Worm (Caenorhabditis elegans) whole organism, young adult: Measurements from ENCODE around the gene C14H10.3.

Source experiments
- B0019.2 ChIP-seq: fragments of 200-800 bp; sonication (Bioruptor generic); conservative IDR thresholded peaks from 2 replicates; pipeline ENCODE4 v1.3.6; 2022; ENCODE audit warnings: missing genetic modification reagents, missing genetic modification characterization, missing compliant biosample characterization
- B0035.1 ChIP-seq: sonication (generic microtip); optimal IDR thresholded peaks from 2 replicates; lab custom pipeline; 2016; ENCODE audit warnings: missing genetic modification characterization, mild to moderate bottlenecking, missing compliant biosample characterization, missing genotype, missing genetic modification reagents
- B0261.1 ChIP-seq: sonication (generic microtip); optimal IDR thresholded peaks from 2 replicates; lab custom pipeline; 2016; ENCODE audit warnings: mild to moderate bottlenecking, missing genetic modification characterization, moderate library complexity, missing compliant biosample characterization
- F10E7.11 ChIP-seq: sonication (generic microtip); optimal IDR thresholded peaks from 2 replicates; lab custom pipeline; 2017; ENCODE audit warnings: mild to moderate bottlenecking, missing genetic modification characterization, moderate library complexity, missing compliant biosample characterization
- F33H1.4 ChIP-seq: fragments of 200-800 bp; sonication (Bioruptor generic); IDR thresholded peaks from 2 replicates; pipeline ENCODE4 v1.3.6; 2022; ENCODE audit warnings: missing genetic modification reagents, missing genetic modification characterization, missing compliant biosample characterization
- F37B4.10 ChIP-seq: fragments of 200-800 bp; sonication (Bioruptor generic); IDR thresholded peaks from 2 replicates; pipeline ENCODE4 v1.3.6; 2022; ENCODE audit warnings: missing genetic modification characterization, missing compliant biosample characterization
- F39B2.1 ChIP-seq: fragments of 200-800 bp; sonication (Bioruptor generic); IDR thresholded peaks from 2 replicates; pipeline ENCODE4 v1.3.6; 2022; ENCODE audit warnings: missing genetic modification reagents, missing genetic modification characterization, missing compliant biosample characterization
- F52B5.7 ChIP-seq: sonication (generic microtip); optimal IDR thresholded peaks from 2 replicates; lab custom pipeline; 2016; ENCODE audit warnings: mild to moderate bottlenecking, missing genetic modification characterization, missing compliant biosample characterization
- Y53G8AR.9 ChIP-seq: fragments of 200-800 bp; sonication (Bioruptor generic); conservative IDR thresholded peaks from 2 replicates; pipeline ENCODE4 v1.3.6; 2022; ENCODE audit warnings: missing genetic modification reagents, missing genetic modification characterization, missing compliant biosample characterization
- aptf-2 ChIP-seq: fragments of 200-800 bp; sonication (Bioruptor generic); conservative IDR thresholded peaks from 2 replicates; pipeline ENCODE4 v1.3.6; 2022; ENCODE audit warnings: missing genetic modification reagents, missing genetic modification characterization, missing compliant biosample characterization
- aptf-3 ChIP-seq: fragments of 200-800 bp; sonication (Bioruptor generic); IDR thresholded peaks from 2 replicates; pipeline ENCODE4 v1.3.6; 2022; ENCODE audit warnings: missing genetic modification characterization, missing compliant biosample characterization
- cebp-1 ChIP-seq, 2 experiments: fragments of 200-800 bp in 1 of 2; sonication (Bioruptor generic) in 1 of 2; sonication (generic microtip) in 1 of 2; IDR thresholded peaks in 1 of 2; optimal IDR thresholded peaks in 1 of 2; 2 replicates each; pipeline versions ENCODE4 v1.3.6 to Lab custom; 2017 to 2022; ENCODE audit warnings: missing compliant biosample characterization in 2 of 2, missing genetic modification characterization in 2 of 2, mild to moderate bottlenecking in 1 of 2, missing genetic modification reagents in 1 of 2, moderate library complexity in 1 of 2
- ceh-58 ChIP-seq: fragments of 200-800 bp; sonication (Bioruptor generic); IDR thresholded peaks from 2 replicates; pipeline ENCODE4 v1.3.6; 2022; ENCODE audit warnings: missing genetic modification characterization, missing compliant biosample characterization
- chd-7 ChIP-seq: sonication (generic microtip); optimal IDR thresholded peaks from 2 replicates; lab custom pipeline; 2016; ENCODE audit warnings: mild to moderate bottlenecking, missing genetic modification characterization, moderate library complexity, missing compliant biosample characterization
- dox-1 ChIP-seq: fragments of 200-800 bp; sonication (Bioruptor generic); IDR thresholded peaks from 2 replicates; pipeline ENCODE4 v1.3.6; 2022; ENCODE audit warnings: missing genetic modification reagents, missing genetic modification characterization, missing compliant biosample characterization
- dpff-1 ChIP-seq: sonication (generic microtip); optimal IDR thresholded peaks from 2 replicates; lab custom pipeline; 2017; ENCODE audit warnings: mild to moderate bottlenecking, missing genetic modification characterization, missing compliant biosample characterization
- efl-1 ChIP-seq: fragments of 150-350 bp; optimal IDR thresholded peaks from 2 replicates; lab custom pipeline; 2014; ENCODE audit warnings: missing biosample characterization, missing genetic modification reagents, missing genetic modification characterization
- egl-44 ChIP-seq: fragments of 200-800 bp; sonication (Bioruptor generic); IDR thresholded peaks from 2 replicates; pipeline ENCODE4 v1.3.6; 2022; ENCODE audit warnings: missing genetic modification reagents, missing genetic modification characterization, missing compliant biosample characterization
- ets-4 ChIP-seq: fragments of 200-800 bp; sonication (Bioruptor generic); optimal IDR thresholded peaks from 2 replicates; lab custom pipeline; 2018; ENCODE audit warnings: mild to moderate bottlenecking, missing genetic modification characterization, missing compliant biosample characterization
- him-1 ChIP-seq: sonication (generic microtip); optimal IDR thresholded peaks from 2 replicates; lab custom pipeline; 2016; ENCODE audit warnings: missing genotype, missing genetic modification reagents, missing genetic modification characterization, missing compliant biosample characterization
- hsf-1 ChIP-seq: fragments of 200-800 bp; sonication (Bioruptor generic); IDR thresholded peaks from 2 replicates; pipeline ENCODE4 v1.3.6; 2022; ENCODE audit warnings: missing genetic modification reagents, missing genetic modification characterization, missing compliant biosample characterization
- let-526 ChIP-seq: fragments of 200-800 bp; sonication (Bioruptor generic); IDR thresholded peaks from 2 replicates; pipeline ENCODE4 v1.3.6; 2022; ENCODE audit warnings: missing genetic modification reagents, missing genetic modification characterization, missing compliant biosample characterization
- lin-40 ChIP-seq: sonication (generic microtip); optimal IDR thresholded peaks from 2 replicates; lab custom pipeline; 2016; ENCODE audit warnings: missing genetic modification characterization, mild to moderate bottlenecking, missing compliant biosample characterization, missing genotype, missing genetic modification reagents
- lin-54 ChIP-seq: fragments of 200-800 bp; sonication (Bioruptor generic); optimal IDR thresholded peaks from 2 replicates; lab custom pipeline; 2018; ENCODE audit warnings: mild to moderate bottlenecking, missing genetic modification characterization, missing compliant biosample characterization
- lir-1 ChIP-seq: fragments of 200-800 bp; sonication (Bioruptor generic); conservative IDR thresholded peaks from 2 replicates; pipeline ENCODE4 v1.3.6; 2022; ENCODE audit warnings: missing genetic modification reagents, missing genetic modification characterization, missing compliant biosample characterization
- lsy-27 ChIP-seq: sonication (generic microtip); optimal IDR thresholded peaks from 2 replicates; lab custom pipeline; 2017; ENCODE audit warnings: missing genetic modification characterization, mild to moderate bottlenecking, missing compliant biosample characterization, antibody characterized with exemption, missing genotype, borderline replicate concordance; ENCODE audit not compliant: insufficient read depth
- nfyb-1 ChIP-seq: fragments of 200-800 bp; sonication (Bioruptor generic); IDR thresholded peaks from 2 replicates; pipeline ENCODE4 v1.3.6; 2022; ENCODE audit warnings: missing genetic modification reagents, missing genetic modification characterization, missing compliant biosample characterization
- nhr-120 ChIP-seq: fragments of 200-800 bp; sonication (Bioruptor generic); IDR thresholded peaks from 2 replicates; pipeline ENCODE4 v1.3.6; 2022; ENCODE audit warnings: missing genetic modification characterization, missing compliant biosample characterization
- pha-4 ChIP-seq: fragments of 150-350 bp; sonication (generic microtip); optimal IDR thresholded peaks from 2 replicates; lab custom pipeline; 2014; ENCODE audit warnings: missing biosample characterization, missing genetic modification reagents, missing genetic modification characterization
- snpc-3.4 ChIP-seq: sonication (generic microtip); optimal IDR thresholded peaks from 2 replicates; lab custom pipeline; 2017; ENCODE audit warnings: missing genetic modification characterization, mild to moderate bottlenecking, missing compliant biosample characterization, antibody characterized with exemption, moderate library complexity, missing genotype, missing genetic modification reagents
- somi-1 ChIP-seq: fragments of 200-800 bp; sonication (Bioruptor generic); optimal IDR thresholded peaks from 2 replicates; lab custom pipeline; 2018; ENCODE audit warnings: mild to moderate bottlenecking, missing genetic modification characterization, missing compliant biosample characterization
- sptf-2 ChIP-seq: fragments of 200-800 bp; sonication (Bioruptor generic); optimal IDR thresholded peaks from 2 replicates; lab custom pipeline; 2018; ENCODE audit warnings: mild to moderate bottlenecking, missing genetic modification characterization, missing compliant biosample characterization
- tbp1 ChIP-seq: fragments of 200-800 bp; sonication (Bioruptor generic); optimal IDR thresholded peaks from 2 replicates; lab custom pipeline; 2018; ENCODE audit warnings: mild to moderate bottlenecking, missing genetic modification characterization, missing compliant biosample characterization
- unc-62 ChIP-seq: fragments of 150-350 bp; optimal IDR thresholded peaks from 2 replicates; lab custom pipeline; 2014; ENCODE audit warnings: missing biosample characterization, missing genetic modification reagents, missing genetic modification characterization
- ztf-22 ChIP-seq: fragments of 200-800 bp; sonication (Bioruptor generic); optimal IDR thresholded peaks from 2 replicates; lab custom pipeline; 2018; ENCODE audit warnings: mild to moderate bottlenecking, missing genetic modification characterization, moderate library complexity, missing compliant biosample characterization

Gene C14H10.3

DNA sequence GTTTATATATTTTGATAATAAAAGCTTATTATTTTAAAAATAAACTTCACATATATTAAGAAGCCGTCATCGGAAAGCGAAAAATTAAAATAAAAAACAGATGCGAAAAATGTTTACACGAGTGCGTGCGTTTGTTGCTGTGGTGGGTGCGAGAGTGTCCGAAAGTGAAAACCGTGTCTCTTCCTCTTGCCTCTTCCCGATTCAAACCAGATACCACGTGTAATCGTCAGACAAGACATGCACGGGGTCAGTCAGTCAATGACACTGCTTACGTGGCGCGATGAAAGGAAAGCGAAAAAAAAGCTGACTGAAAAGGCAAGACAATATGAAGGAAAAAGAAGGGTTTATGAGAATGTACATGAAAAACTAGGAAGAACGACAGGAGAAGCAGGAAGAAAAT, 2.9 kb upstream of the C14H10.3 start:
- TF ChIP-seq lin-40 (tag; lab: Kevin White, UChicago) = peak; percentile 16
- no peak for TF ChIP-seq ztf-22
- TF ChIP-seq, all 124 proteins: peak for 1

DNA sequence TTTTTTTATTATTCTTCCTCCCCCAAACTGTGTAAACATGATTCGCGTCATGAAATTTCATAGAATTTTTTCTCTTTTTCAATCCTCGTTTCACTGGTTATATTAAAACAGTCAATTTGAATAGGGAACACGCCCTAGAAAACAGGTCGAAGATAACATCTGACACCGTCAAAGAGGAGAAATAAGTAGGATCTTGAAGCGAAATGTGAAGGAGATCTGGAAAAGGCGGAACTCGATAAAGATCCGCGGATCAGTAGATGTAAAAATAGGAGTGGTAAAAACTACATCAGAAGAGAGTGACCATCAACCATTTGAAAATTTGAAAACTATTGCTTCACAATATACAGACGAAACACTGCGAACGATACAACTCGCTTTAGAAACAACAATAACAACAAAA, 720 bp downstream of the C14H10.3 start:
- no peak for TF ChIP-seq let-526 (GFP tag; lab: Robert Waterston, UW)
- TF ChIP-seq F10E7.11 (tag; lab: Kevin White, UChicago) = no peak
- no peak for TF ChIP-seq him-1 (tag; lab: Kevin White, UChicago)
- TF ChIP-seq nhr-120 (GFP tag; lab: Robert Waterston, UW) = no peak
- no peak for TF ChIP-seq unc-62 (GFP tag; lab: Kevin White, UChicago)
- TF ChIP-seq snpc-3.4 (tag; lab: Kevin White, UChicago) = no peak
- no peak for TF ChIP-seq B0261.1 (tag; lab: Kevin White, UChicago)
- no peak for TF ChIP-seq F37B4.10 (GFP tag; lab: Robert Waterston, UW)
- no peak for TF ChIP-seq aptf-2 (GFP tag; lab: Robert Waterston, UW)
- TF ChIP-seq chd-7 (tag; lab: Kevin White, UChicago) = no peak
- no peak for TF ChIP-seq hsf-1 (GFP tag; lab: Robert Waterston, UW)
- TF ChIP-seq tbp1 (GFP tag; lab: Kevin White, UChicago) = no peak
- TF ChIP-seq somi-1 (GFP tag; lab: Kevin White, UChicago) = no peak
- no peak for TF ChIP-seq B0019.2 (GFP tag; lab: Robert Waterston, UW)
- TF ChIP-seq F33H1.4 = no peak
- no peak for TF ChIP-seq lin-54
- no peak for TF ChIP-seq sptf-2 (GFP tag; lab: Kevin White, UChicago)
- no peak for TF ChIP-seq cebp-1 (GFP tag; IDR thresholded peaks at IDR 0.05; lab: Robert Waterston, UW)
- TF ChIP-seq cebp-1 (tag; optimal IDR thresholded peaks at IDR 0.05; lab: Kevin White, UChicago) = no peak
- TF ChIP-seq lsy-27 (tag; lab: Kevin White, UChicago) = no peak
- TF ChIP-seq, all 124 proteins: peak for 0

- TF ChIP-seq pha-4 (tag; lab: Kevin White, UChicago) = no peak
- no peak for TF ChIP-seq aptf-3 (GFP tag; lab: Robert Waterston, UW)
- TF ChIP-seq cebp-1 (GFP tag; IDR thresholded peaks at IDR 0.05; lab: Robert Waterston, UW) = no peak
- TF ChIP-seq cebp-1 (tag; optimal IDR thresholded peaks at IDR 0.05; lab: Kevin White, UChicago) = no peak
- no peak for TF ChIP-seq lin-54
- TF ChIP-seq B0035.1 (tag; lab: Kevin White, UChicago) = no peak
- no peak for TF ChIP-seq ets-4 (GFP tag; lab: Kevin White, UChicago)
- TF ChIP-seq efl-1 (GFP tag; lab: Kevin White, UChicago) = no peak
- TF ChIP-seq him-1 (tag; lab: Kevin White, UChicago) = no peak
- no peak for TF ChIP-seq lir-1 (GFP tag; lab: Robert Waterston, UW)
- TF ChIP-seq F52B5.7 (tag; lab: Kevin White, UChicago) = no peak
- TF ChIP-seq, all 124 proteins: peak for 0
These were observed 2.1 kb downstream of the C14H10.3 start for ce11 chrX:10225845-10226244.

DNA sequence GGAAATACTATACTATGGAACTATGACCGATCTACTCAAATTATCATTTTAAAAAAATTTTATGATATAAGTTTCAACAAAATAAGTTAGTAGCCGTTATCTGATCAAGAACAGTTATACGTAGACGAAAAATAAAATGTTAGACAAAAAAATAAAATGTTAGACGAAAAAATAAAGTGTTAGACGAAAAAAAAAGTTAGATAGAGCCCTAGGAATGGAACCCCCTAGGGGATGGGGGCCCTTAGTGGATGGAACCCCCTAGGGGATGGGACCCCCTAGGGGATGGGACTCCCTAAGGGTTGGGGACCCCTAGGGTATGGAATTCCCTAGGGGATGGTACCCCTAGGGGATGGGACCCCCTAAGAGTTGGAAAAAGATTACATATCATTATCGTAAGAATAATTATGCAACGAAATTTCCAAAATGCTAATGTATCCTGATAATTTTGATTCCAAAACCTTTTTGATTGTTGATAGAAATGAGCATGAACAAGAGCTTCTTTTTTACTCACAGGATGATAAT, 8.7 kb downstream of the C14H10.3 start:
- TF ChIP-seq cebp-1 (GFP tag; IDR thresholded peaks at IDR 0.05; lab: Robert Waterston, UW) (no peak), cebp-1 (tag; optimal IDR thresholded peaks at IDR 0.05; lab: Kevin White, UChicago) (no peak), Y53G8AR.9 (GFP tag; lab: Robert Waterston, UW) (0 out of 2 replicates have a peak, but pooled peaks have one; percentile 21), egl-44 (GFP tag; lab: Robert Waterston, UW) (no peak), F39B2.1 (GFP tag; lab: Robert Waterston, UW) (no peak), dox-1 (GFP tag; lab: Robert Waterston, UW) (0 out of 2 replicates have a peak, but pooled peaks have one; percentile 15), F37B4.10 (GFP tag; lab: Robert Waterston, UW) (0 out of 2 replicates have a peak, but pooled peaks have one; percentile 90), nfyb-1 (GFP tag; lab: Robert Waterston, UW) (no peak), let-526 (GFP tag; lab: Robert Waterston, UW) (0 out of 2 replicates have a peak, but pooled peaks have one; percentile 27), dpff-1 (tag; lab: Kevin White, UChicago) (no peak), ceh-58 (GFP tag; lab: Robert Waterston, UW) (no peak)
